Worm (Caenorhabditis elegans): Measurements from ENCODE around the gene K02E7.1.

DNA sequence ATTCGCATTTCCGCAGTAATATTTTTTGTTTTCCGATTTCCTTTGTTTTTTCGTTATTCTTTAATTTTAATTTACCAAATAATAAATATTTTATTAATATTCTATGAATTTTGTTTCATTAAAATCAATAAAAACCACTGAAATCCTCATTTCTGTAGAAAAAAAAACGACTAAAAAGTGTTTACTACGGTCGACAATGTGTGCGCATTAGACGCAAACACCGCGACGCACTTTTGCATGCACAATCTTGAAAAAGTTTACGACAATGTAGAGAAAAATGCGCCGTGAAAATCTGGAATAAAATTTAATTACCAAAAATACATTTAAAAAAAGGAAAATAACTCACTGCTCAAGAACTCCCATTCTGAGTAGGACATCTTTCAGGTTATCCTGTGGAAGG is 11.5 kb upstream of the K02E7.1 start:
- TF ChIP-seq lsy-2 (tag; optimal IDR thresholded peaks at IDR 0.05) (no peak), ces-1 (GFP tag; optimal IDR thresholded peaks at IDR 0.05) (no peak), pqm-1 (tag; optimal IDR thresholded peaks at IDR 0.05) (no peak), unc-62 (GFP tag; optimal IDR thresholded peaks at IDR 0.05 in 1 of 2) (no peak), unc-62 (tag; optimal IDR thresholded peaks at IDR 0.05) (no peak), lir-3 (tag; optimal IDR thresholded peaks at IDR 0.05) (no peak), ztf-11 (tag; optimal IDR thresholded peaks at IDR 0.05) (no peak), ZK546.5 (tag; optimal IDR thresholded peaks at IDR 0.05) (no peak), Y105C5A.15 (GFP tag; IDR thresholded peaks at IDR 0.05) (no peak)

All from whole organism, L4 larva.